Fruit fly (Drosophila melanogaster) whole organism, embryonic: ENCODE measurements around the gene PolG2.

Source experiments
- B-H2 ChIP-seq: fragments of 200-800 bp; sonication (Bioruptor generic); optimal IDR thresholded peaks from 2 replicates; lab custom pipeline; 2018; ENCODE audit warnings: missing biosample characterization, mild to moderate bottlenecking, missing genetic modification characterization
- CG13296 ChIP-seq: fragments of 200-800 bp; sonication (Bioruptor generic); optimal IDR thresholded peaks from 3 replicates; lab custom pipeline; 2018; ENCODE audit warnings: missing biosample characterization, mild to moderate bottlenecking, missing genetic modification characterization
- CG14710 ChIP-seq: fragments of 200-800 bp; sonication (Bioruptor generic); optimal IDR thresholded peaks from 3 replicates; lab custom pipeline; 2019; ENCODE audit warnings: missing biosample characterization, mild to moderate bottlenecking, missing genetic modification characterization, moderate library complexity
- CG17186 ChIP-seq: fragments of 200-800 bp; sonication (Bioruptor generic); optimal IDR thresholded peaks from 3 replicates; lab custom pipeline; 2017; ENCODE audit warnings: missing biosample characterization, missing genetic modification reagents, missing genetic modification characterization
- CG18262 ChIP-seq: fragments of 200-800 bp; optimal IDR thresholded peaks from 3 replicates; lab custom pipeline; 2019; ENCODE audit warnings: missing biosample characterization, mild to moderate bottlenecking, missing genetic modification characterization, moderate library complexity
- CG2712 ChIP-seq: fragments of 200-800 bp; optimal IDR thresholded peaks from 3 replicates; lab custom pipeline; 2019; ENCODE audit warnings: missing biosample characterization, mild to moderate bottlenecking, missing genetic modification characterization, moderate library complexity
- CG30403 ChIP-seq: fragments of 200-800 bp; sonication (Bioruptor generic); optimal IDR thresholded peaks from 3 replicates; lab custom pipeline; 2016; ENCODE audit warnings: missing biosample characterization, missing genetic modification characterization
- CG32532 ChIP-seq: fragments of 200-800 bp; sonication (Bioruptor generic); IDR thresholded peaks from 2 replicates; pipeline ENCODE4 v1.3.6; 2022; ENCODE audit warnings: missing biosample characterization, missing genetic modification characterization
- CG5953 ChIP-seq: fragments of 200-800 bp; sonication (Bioruptor generic); IDR thresholded peaks from 2 replicates; pipeline ENCODE4 v1.3.6; 2022; ENCODE audit warnings: missing biosample characterization, missing genetic modification characterization
- CG7786 ChIP-seq: fragments of 200-800 bp; sonication (Bioruptor generic); optimal IDR thresholded peaks from 2 replicates; lab custom pipeline; 2016; ENCODE audit warnings: missing biosample characterization, missing genetic modification characterization
- CTCF ChIP-seq: fragments of 200-800 bp; sonication (Bioruptor generic); optimal IDR thresholded peaks from 2 replicates; lab custom pipeline; 2017; ENCODE audit warnings: missing biosample characterization, mild to moderate bottlenecking, missing genetic modification characterization, moderate library complexity
- D ChIP-seq, 2 experiments: fragments of 200-800 bp in 1 of 2; fragments of >200 bp in 1 of 2; sonication (Bioruptor generic) in 1 of 2; optimal IDR thresholded peaks; 2 replicates in 1 of 2; 3 replicates in 1 of 2; lab custom pipeline; 2017; ENCODE audit warnings: mild to moderate bottlenecking in 1 of 2, missing biosample characterization in 1 of 2, missing genetic modification characterization in 1 of 2, missing genetic modification reagents in 1 of 2
- Deaf1 ChIP-seq: fragments of 200-800 bp; optimal IDR thresholded peaks from 3 replicates; lab custom pipeline; 2019; ENCODE audit warnings: missing biosample characterization, mild to moderate bottlenecking, missing genetic modification characterization, moderate library complexity
- Gsc ChIP-seq: fragments of 200-800 bp; sonication (Bioruptor generic); IDR thresholded peaks from 2 replicates; pipeline ENCODE4 v1.3.6; 2022; ENCODE audit warnings: missing biosample characterization, missing genetic modification characterization
- Lpt ChIP-seq: fragments of >200 bp; optimal IDR thresholded peaks from 2 replicates; lab custom pipeline; 2018; ENCODE audit warnings: missing biosample characterization, missing genetic modification characterization
- Mad ChIP-seq: fragments of 200-800 bp; sonication (Bioruptor generic); optimal IDR thresholded peaks from 2 replicates; lab custom pipeline; 2016; ENCODE audit warnings: missing biosample characterization, missing genetic modification characterization
- Med ChIP-seq: fragments of 200-800 bp; sonication (Bioruptor generic); peaks from one replicate; lab custom pipeline; 2016; ENCODE audit warnings: missing biosample characterization, missing genetic modification characterization, mild to moderate bottlenecking, inconsistent platforms, moderate library complexity
- NFAT ChIP-seq: fragments of 200-800 bp; sonication (Bioruptor generic); IDR thresholded peaks from 2 replicates; pipeline ENCODE4 v1.3.6; 2022; ENCODE audit warnings: missing biosample characterization, missing genetic modification characterization
- Rfx ChIP-seq: fragments of 200-800 bp; sonication (Bioruptor generic); IDR thresholded peaks from 2 replicates; pipeline ENCODE4 v1.3.6; 2022; ENCODE audit warnings: missing biosample characterization, missing genetic modification characterization
- Sox100B ChIP-seq: fragments of 200-800 bp; sonication (Bioruptor generic); optimal IDR thresholded peaks from 3 replicates; lab custom pipeline; 2018; ENCODE audit warnings: missing biosample characterization, mild to moderate bottlenecking, missing genetic modification characterization
- Xbp1 ChIP-seq: fragments of 200-800 bp; sonication (Bioruptor generic); optimal IDR thresholded peaks from 3 replicates; lab custom pipeline; 2016; ENCODE audit warnings: missing biosample characterization, mild to moderate bottlenecking, missing genetic modification characterization
- aop ChIP-seq: fragments of 200-800 bp; sonication (Bioruptor generic); IDR thresholded peaks from 2 replicates; pipeline ENCODE4 v1.3.6; 2022; ENCODE audit warnings: missing biosample characterization, missing genetic modification characterization
- ase ChIP-seq: fragments of 200-800 bp; sonication (Bioruptor generic); IDR thresholded peaks from 3 replicates; pipeline ENCODE4 v1.3.6; 2022; ENCODE audit warnings: missing biosample characterization, missing genetic modification characterization
- ash1 ChIP-seq: fragments of 200-800 bp; sonication (Bioruptor generic); optimal IDR thresholded peaks from 2 replicates; lab custom pipeline; 2018; ENCODE audit warnings: missing biosample characterization, mild to moderate bottlenecking, missing genetic modification characterization
- bigmax ChIP-seq: fragments of 200-800 bp; sonication (Bioruptor generic); optimal IDR thresholded peaks from 2 replicates; lab custom pipeline; 2018; ENCODE audit warnings: missing biosample characterization, mild to moderate bottlenecking, missing genetic modification characterization
- bowl ChIP-seq: fragments of 200-800 bp; sonication (Bioruptor generic); IDR thresholded peaks from 2 replicates; pipeline ENCODE4 v1.3.6; 2022; ENCODE audit warnings: missing biosample characterization, missing genetic modification characterization
- chif ChIP-seq, 2 experiments: fragments of 200-800 bp; sonication (Bioruptor generic); optimal IDR thresholded peaks; 3 replicates each; lab custom pipeline; 2016; ENCODE audit warnings: missing biosample characterization in 2 of 2, missing genetic modification characterization in 2 of 2
- corto ChIP-seq: fragments of 200-800 bp; sonication (Bioruptor generic); optimal IDR thresholded peaks from 2 replicates; lab custom pipeline; 2016; ENCODE audit warnings: missing biosample characterization, mild to moderate bottlenecking, missing genetic modification characterization, moderate library complexity
- crol ChIP-seq: fragments of 200-800 bp; sonication (Bioruptor generic); IDR thresholded peaks from 2 replicates; pipeline ENCODE4 v1.3.6; 2022; ENCODE audit warnings: missing biosample characterization, missing genetic modification characterization
- cwo ChIP-seq: fragments of 200-800 bp; sonication (Bioruptor generic); optimal IDR thresholded peaks from 3 replicates; lab custom pipeline; 2017; ENCODE audit warnings: missing biosample characterization, missing genetic modification characterization, mild to moderate bottlenecking, moderate library complexity, missing genetic modification reagents
- ems ChIP-seq: fragments of 200-800 bp; sonication (Bioruptor generic); optimal IDR thresholded peaks from 3 replicates; lab custom pipeline; 2016; ENCODE audit warnings: missing biosample characterization, missing genetic modification characterization
- ewg ChIP-seq: fragments of 200-800 bp; sonication (Bioruptor generic); optimal IDR thresholded peaks from 3 replicates; lab custom pipeline; 2017; ENCODE audit warnings: mild to moderate bottlenecking, missing biosample characterization, missing genetic modification reagents, missing genetic modification characterization
- exex ChIP-seq: fragments of 200-800 bp; sonication (Bioruptor generic); optimal IDR thresholded peaks from 4 replicates; lab custom pipeline; 2018; ENCODE audit warnings: missing biosample characterization, mild to moderate bottlenecking, missing genetic modification characterization, moderate library complexity
- grn ChIP-seq: fragments of 200-800 bp; sonication (Bioruptor generic); optimal IDR thresholded peaks from 3 replicates; lab custom pipeline; 2017; ENCODE audit warnings: missing biosample characterization, missing genetic modification characterization
- gsb-n ChIP-seq: fragments of 200-800 bp; sonication (Bioruptor generic); optimal IDR thresholded peaks from 3 replicates; lab custom pipeline; 2018; ENCODE audit warnings: missing biosample characterization, mild to moderate bottlenecking, missing genetic modification characterization
- h ChIP-seq: fragments of >200 bp; optimal IDR thresholded peaks from 2 replicates; lab custom pipeline; 2017
- her ChIP-seq: fragments of 200-800 bp; sonication (Bioruptor generic); optimal IDR thresholded peaks from 2 replicates; lab custom pipeline; 2016; ENCODE audit warnings: missing biosample characterization, missing genetic modification characterization
- kah ChIP-seq: fragments of 200-800 bp; sonication (Bioruptor generic); optimal IDR thresholded peaks from 2 replicates; lab custom pipeline; 2018; ENCODE audit warnings: missing biosample characterization, mild to moderate bottlenecking, missing genetic modification characterization
- lbe ChIP-seq: fragments of 200-800 bp; sonication (Bioruptor generic); optimal IDR thresholded peaks from 2 replicates; lab custom pipeline; 2016; ENCODE audit warnings: missing biosample characterization, mild to moderate bottlenecking, missing genetic modification characterization
- lov ChIP-seq, 2 experiments: fragments of 200-800 bp in 1 of 2; fragments of >200 bp in 1 of 2; sonication (Bioruptor generic) in 1 of 2; IDR thresholded peaks in 1 of 2; optimal IDR thresholded peaks in 1 of 2; 2 replicates in 1 of 2; 3 replicates in 1 of 2; pipeline versions ENCODE4 v1.3.6 to Lab custom; 2017 to 2022; ENCODE audit warnings: missing biosample characterization in 1 of 2, missing genetic modification characterization in 1 of 2
- mirr ChIP-seq: fragments of 200-800 bp; sonication (Bioruptor generic); optimal IDR thresholded peaks from 3 replicates; lab custom pipeline; 2018; ENCODE audit warnings: missing biosample characterization, mild to moderate bottlenecking, missing genetic modification characterization
- pan ChIP-seq, 4 experiments: fragments of >200 bp in 3 of 4; fragments of 200-800 bp in 1 of 4; sonication (Bioruptor generic) in 1 of 4; optimal IDR thresholded peaks in 3 of 4; IDR thresholded peaks in 1 of 4; 2 replicates each; pipeline versions ENCODE4 v1.3.6 to Lab custom; 2017 to 2022; ENCODE audit warnings: missing biosample characterization in 2 of 4, missing genetic modification characterization in 2 of 4, mixed read lengths in 1 of 4
- ro ChIP-seq: fragments of 200-800 bp; sonication (Bioruptor generic); IDR thresholded peaks from 2 replicates; pipeline ENCODE4 v1.3.6; 2022; ENCODE audit warnings: missing biosample characterization, missing genetic modification characterization
- shn ChIP-seq: fragments of 200-800 bp; sonication (Bioruptor generic); optimal IDR thresholded peaks from 3 replicates; lab custom pipeline; 2016; ENCODE audit warnings: missing biosample characterization, missing genetic modification characterization
- slbo ChIP-seq: fragments of 200-800 bp; sonication (Bioruptor generic); IDR thresholded peaks from 2 replicates; pipeline ENCODE4 v1.3.6; 2022; ENCODE audit warnings: missing biosample characterization, missing genetic modification characterization
- slp2 ChIP-seq: fragments of 200-800 bp; sonication (Bioruptor generic); optimal IDR thresholded peaks from 2 replicates; lab custom pipeline; 2016; ENCODE audit warnings: missing biosample characterization, missing genetic modification characterization
- so ChIP-seq: fragments of 200-800 bp; sonication (Bioruptor generic); IDR thresholded peaks from 3 replicates; pipeline ENCODE4 v1.3.6; 2022; ENCODE audit warnings: missing biosample characterization, missing genetic modification characterization
- sob ChIP-seq: fragments of 200-800 bp; sonication (Bioruptor generic); IDR thresholded peaks from 2 replicates; pipeline ENCODE4 v1.3.6; 2022; ENCODE audit warnings: missing biosample characterization, missing genetic modification characterization
- sug ChIP-seq: fragments of 200-800 bp; optimal IDR thresholded peaks from 2 replicates; lab custom pipeline; 2019; ENCODE audit warnings: missing biosample characterization, mild to moderate bottlenecking, missing genetic modification characterization, moderate library complexity

The PolG2 gene

dm6 chr2L:13846239-13846802, 13.4 kb upstream of the PolG2 start, which contains the start of gene CG7916 (continued):
- no peak for TF ChIP-seq gsb-n (tag; lab: Kevin White, UChicago)
- TF ChIP-seq shn (GFP tag; lab: Kevin White, UChicago), result no peak
- TF ChIP-seq NFAT (GFP tag; lab: Robert Waterston, UW), result no peak
- TF ChIP-seq h, result no peak
- TF ChIP-seq ro (GFP tag; lab: Robert Waterston, UW), result no peak
- TF ChIP-seq crol (GFP tag; lab: Robert Waterston, UW), result peak; percentile 36; the same call in 1 of the 2 replicates
- no peak for TF ChIP-seq ems (GFP tag; lab: Kevin White, UChicago)
- TF ChIP-seq Deaf1 (tag; lab: Kevin White, UChicago), result peak; percentile 48
- no peak for TF ChIP-seq Rfx (GFP tag; lab: Robert Waterston, UW)
- no peak for TF ChIP-seq chif (GFP tag; optimal IDR thresholded peaks at IDR 0.05; lab: Kevin White, UChicago)
- TF ChIP-seq her (GFP tag; lab: Kevin White, UChicago), result no peak
- TF ChIP-seq exex (tag; lab: Kevin White, UChicago), result peak; percentile 75
- no peak for TF ChIP-seq CG17186 (GFP tag; lab: Kevin White, UChicago)
- peak; percentile 46 for TF ChIP-seq grn (GFP tag; lab: Kevin White, UChicago)
- TF ChIP-seq lov (optimal IDR thresholded peaks at IDR 0.05; lab: Kevin White, UChicago), result no peak
- no peak for TF ChIP-seq lov (GFP tag; IDR thresholded peaks at IDR 0.05; lab: Robert Waterston, UW)
- TF ChIP-seq so (GFP tag; lab: Robert Waterston, UW), result no peak
- no peak for TF ChIP-seq CG30403 (GFP tag; lab: Kevin White, UChicago)
- TF ChIP-seq Lpt (GFP tag; lab: Kevin White, UChicago), result no peak
- TF ChIP-seq CG18262, result no peak
- peak; percentile 90 for TF ChIP-seq sug (tag; lab: Kevin White, UChicago)
- TF ChIP-seq sob (GFP tag; lab: Robert Waterston, UW), result no peak
- TF ChIP-seq CG2712, result no peak
- no peak for TF ChIP-seq ewg
- TF ChIP-seq D (optimal IDR thresholded peaks at IDR 0.05; lab: Kevin White, UChicago), result no peak
- TF ChIP-seq D (GFP tag; optimal IDR thresholded peaks at IDR 0.05; lab: Kevin White, UChicago), result no peak

- TF ChIP-seq lbe (GFP tag; lab: Kevin White, UChicago) (peak; percentile 5), CG5953 (GFP tag; lab: Robert Waterston, UW) (no peak), CTCF (no peak), bigmax (GFP tag; lab: Kevin White, UChicago) (no peak), Xbp1 (GFP tag; lab: Kevin White, UChicago) (no peak), aop (GFP tag; lab: Robert Waterston, UW) (no peak), ase (GFP tag; lab: Robert Waterston, UW) (0 out of 3 replicates have a peak, but pooled peaks have one; percentile 19), ash1 (GFP tag; lab: Kevin White, UChicago) (no peak), Gsc (GFP tag; lab: Robert Waterston, UW) (no peak), CG14710 (tag; lab: Kevin White, UChicago) (no peak), CG13296 (no peak), CG7786 (GFP tag; lab: Kevin White, UChicago) (no peak), bowl (GFP tag; lab: Robert Waterston, UW) (no peak), mirr (peak; percentile 7), grn (GFP tag; lab: Kevin White, UChicago) (peak; percentile 25), Sox100B (no peak), Deaf1 (tag; lab: Kevin White, UChicago) (peak; percentile 58), sug (tag; lab: Kevin White, UChicago) (peak; percentile 92), Med (GFP tag; lab: Kevin White, UChicago) (peak; percentile 37), CG32532 (GFP tag; lab: Robert Waterston, UW) (peak; percentile 30; the same call in 1 of the 2 replicates), cwo (GFP tag; lab: Kevin White, UChicago) (peak; percentile 51), slbo (GFP tag; lab: Robert Waterston, UW) (no peak), corto (peak; percentile 2), exex (tag; lab: Kevin White, UChicago) (peak; percentile 87), B-H2 (GFP tag; lab: Kevin White, UChicago) (no peak), pan (optimal IDR thresholded peaks at IDR 0.05; lab: Kevin White, UChicago) (no peak), pan (GFP tag; optimal IDR thresholded peaks at IDR 0.05 in 1 of 2, IDR thresholded peaks at IDR 0.05 in 1 of 2) (peak in 1 of 2 experiments; percentile 24), slp2 (GFP tag; lab: Kevin White, UChicago) (no peak), kah (GFP tag; lab: Kevin White, UChicago) (no peak), Mad (no peak)
Measured at dm6 chr2L:13845178-13845577, 12.3 kb upstream of the PolG2 start, which contains the start of gene CG8997. Gene CG8997 (minus strand): TSS chr2L:13845325.
